Fruit fly (Drosophila melanogaster) whole organism, adult: ENCODE data around the gene Btk.

ENCODE experiments used
- CG11617 ChIP-seq: fragments of 200-800 bp; sonication (Bioruptor generic); optimal IDR thresholded peaks from 2 replicates; lab custom pipeline; 2017; ENCODE audit warnings: mild to moderate bottlenecking, missing biosample characterization, missing genetic modification reagents, missing genetic modification characterization
- CG12768 ChIP-seq: fragments of 200-800 bp; sonication (Bioruptor generic); optimal IDR thresholded peaks from 2 replicates; lab custom pipeline; 2017; ENCODE audit warnings: missing biosample characterization, missing genetic modification characterization, mild to moderate bottlenecking, moderate library complexity, missing genetic modification reagents
- CG14711 ChIP-seq: fragments of 200-800 bp; sonication (Bioruptor generic); optimal IDR thresholded peaks from 2 replicates; lab custom pipeline; 2018; ENCODE audit warnings: missing biosample characterization, mild to moderate bottlenecking, missing genetic modification characterization, moderate library complexity
- CG1620 ChIP-seq: fragments of 200-800 bp; sonication (Bioruptor generic); optimal IDR thresholded peaks from 2 replicates; lab custom pipeline; 2016; ENCODE audit warnings: missing biosample characterization, missing genetic modification characterization
- CG33017 ChIP-seq: fragments of 200-800 bp; sonication (Bioruptor generic); optimal IDR thresholded peaks from 2 replicates; lab custom pipeline; 2018; ENCODE audit warnings: missing biosample characterization, mild to moderate bottlenecking, missing genetic modification characterization, moderate library complexity
- CG5204 ChIP-seq: fragments of 200-800 bp; sonication (Bioruptor generic); optimal IDR thresholded peaks from 2 replicates; lab custom pipeline; 2016; ENCODE audit warnings: missing biosample characterization, missing genetic modification characterization
- CG7045 ChIP-seq: fragments of 200-800 bp; sonication (Bioruptor generic); optimal IDR thresholded peaks from 2 replicates; lab custom pipeline; 2017; ENCODE audit warnings: missing biosample characterization, mild to moderate bottlenecking, missing genetic modification characterization
- CG7101 ChIP-seq: fragments of 200-800 bp; sonication (Bioruptor generic); optimal IDR thresholded peaks from 2 replicates; lab custom pipeline; 2018; ENCODE audit warnings: missing biosample characterization, mild to moderate bottlenecking, missing genetic modification characterization, moderate library complexity
- Clk ChIP-seq: fragments of 200-800 bp; sonication (Bioruptor generic); optimal IDR thresholded peaks from 2 replicates; lab custom pipeline; 2017; ENCODE audit warnings: missing biosample characterization, missing genetic modification characterization
- Crg-1 ChIP-seq: fragments of 200-800 bp; sonication (Bioruptor generic); optimal IDR thresholded peaks from 2 replicates; lab custom pipeline; 2016; ENCODE audit warnings: missing biosample characterization, missing genetic modification characterization
- Hr96 ChIP-seq: fragments of 200-800 bp; sonication (Bioruptor generic); optimal IDR thresholded peaks from 2 replicates; lab custom pipeline; 2016; ENCODE audit warnings: missing biosample characterization, missing genetic modification characterization
- Mnt ChIP-seq: fragments of 200-800 bp; sonication (Bioruptor generic); optimal IDR thresholded peaks from 2 replicates; lab custom pipeline; 2016; ENCODE audit warnings: missing biosample characterization, mild to moderate bottlenecking, missing genetic modification characterization
- bab1 ChIP-seq: fragments of 200-800 bp; sonication (Bioruptor generic); optimal IDR thresholded peaks from 3 replicates; lab custom pipeline; 2019; ENCODE audit warnings: missing biosample characterization, mild to moderate bottlenecking, missing genetic modification characterization, moderate library complexity
- cic ChIP-seq: fragments of 200-800 bp; sonication (Bioruptor generic); optimal IDR thresholded peaks from 2 replicates; lab custom pipeline; 2017; ENCODE audit warnings: missing biosample characterization, mild to moderate bottlenecking, missing genetic modification characterization, moderate library complexity
- cnc ChIP-seq, 2 experiments: fragments of >200 bp; optimal IDR thresholded peaks; 2 replicates each; lab custom pipeline; 2017
- kay ChIP-seq: fragments of 200-800 bp; sonication (Bioruptor generic); peaks from one replicate; lab custom pipeline; 2016; ENCODE audit warnings: missing biosample characterization, missing genetic modification characterization, borderline replicate concordance
- ovo ChIP-seq: fragments of 200-800 bp; sonication (Bioruptor generic); optimal IDR thresholded peaks from 2 replicates; lab custom pipeline; 2016; ENCODE audit warnings: missing biosample characterization, missing genetic modification characterization
- pad ChIP-seq: fragments of 200-800 bp; sonication (Bioruptor generic); optimal IDR thresholded peaks from 3 replicates; lab custom pipeline; 2017; ENCODE audit warnings: missing biosample characterization, missing genetic modification characterization, mild to moderate bottlenecking, moderate library complexity, missing genetic modification reagents
- tj ChIP-seq: fragments of 200-800 bp; sonication (Bioruptor generic); optimal IDR thresholded peaks from 3 replicates; lab custom pipeline; 2017; ENCODE audit warnings: missing biosample characterization, mild to moderate bottlenecking, missing genetic modification characterization, moderate library complexity
- toe ChIP-seq: fragments of 200-800 bp; sonication (Bioruptor generic); optimal IDR thresholded peaks from 2 replicates; lab custom pipeline; 2016; ENCODE audit warnings: missing biosample characterization, missing genetic modification characterization

The Btk gene

DNA sequence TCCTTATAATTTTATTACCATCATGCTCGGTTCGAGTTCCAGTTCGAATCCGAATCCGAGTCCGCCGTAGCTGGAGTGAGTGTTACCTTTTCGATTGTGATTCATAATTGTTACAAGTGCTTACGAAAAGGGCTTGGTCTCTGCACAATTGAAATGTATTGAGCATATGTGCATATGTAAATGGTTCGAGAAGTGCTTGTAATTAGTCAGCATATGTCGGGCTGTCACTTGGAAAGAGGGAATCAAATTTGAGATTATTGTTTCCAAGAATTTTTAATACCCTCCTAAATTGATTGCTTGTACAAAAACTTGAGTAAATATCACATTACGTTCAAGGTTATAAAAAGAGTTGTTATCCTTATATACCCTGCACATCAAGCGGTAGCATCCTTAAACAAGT lies 7.4 kb downstream of the Btk start:
- no peak for TF ChIP-seq pad
- TF ChIP-seq Hr96 (GFP tag; lab: Kevin White, UChicago), result no peak
- no peak for TF ChIP-seq Crg-1 (GFP tag; lab: Kevin White, UChicago)
- TF ChIP-seq CG7101 (tag; lab: Kevin White, UChicago), result no peak
- no peak for TF ChIP-seq cnc (optimal IDR thresholded peaks at IDR 0.05; lab: Kevin White, UChicago)
- TF ChIP-seq kay (GFP tag; lab: Kevin White, UChicago), result no peak
- no peak for TF ChIP-seq Clk (GFP tag; lab: Kevin White, UChicago)
- no peak for TF ChIP-seq CG14711
- TF ChIP-seq Mnt, result no peak
- no peak for TF ChIP-seq CG12768 (GFP tag; lab: Kevin White, UChicago)
- no peak for TF ChIP-seq CG33017
- no peak for TF ChIP-seq cic (GFP tag; lab: Kevin White, UChicago)
- no peak for TF ChIP-seq CG11617 (GFP tag; lab: Kevin White, UChicago)
- no peak for TF ChIP-seq toe (GFP tag; lab: Kevin White, UChicago)

- TF ChIP-seq bab1 (GFP tag; lab: Kevin White, UChicago) (peak; percentile 27), cic (GFP tag; lab: Kevin White, UChicago) (no peak), kay (GFP tag; lab: Kevin White, UChicago) (peak; percentile 59), CG33017 (no peak), CG7101 (tag; lab: Kevin White, UChicago) (peak; percentile 3), Hr96 (GFP tag; lab: Kevin White, UChicago) (no peak), ovo (GFP tag; lab: Kevin White, UChicago) (no peak), CG14711 (no peak), pad (no peak), toe (GFP tag; lab: Kevin White, UChicago) (no peak), cnc (optimal IDR thresholded peaks at IDR 0.05; lab: Kevin White, UChicago) (no peak)
Measured at dm6 chr2L:8292159-8292887, 8.6 kb downstream of the Btk start.

DNA sequence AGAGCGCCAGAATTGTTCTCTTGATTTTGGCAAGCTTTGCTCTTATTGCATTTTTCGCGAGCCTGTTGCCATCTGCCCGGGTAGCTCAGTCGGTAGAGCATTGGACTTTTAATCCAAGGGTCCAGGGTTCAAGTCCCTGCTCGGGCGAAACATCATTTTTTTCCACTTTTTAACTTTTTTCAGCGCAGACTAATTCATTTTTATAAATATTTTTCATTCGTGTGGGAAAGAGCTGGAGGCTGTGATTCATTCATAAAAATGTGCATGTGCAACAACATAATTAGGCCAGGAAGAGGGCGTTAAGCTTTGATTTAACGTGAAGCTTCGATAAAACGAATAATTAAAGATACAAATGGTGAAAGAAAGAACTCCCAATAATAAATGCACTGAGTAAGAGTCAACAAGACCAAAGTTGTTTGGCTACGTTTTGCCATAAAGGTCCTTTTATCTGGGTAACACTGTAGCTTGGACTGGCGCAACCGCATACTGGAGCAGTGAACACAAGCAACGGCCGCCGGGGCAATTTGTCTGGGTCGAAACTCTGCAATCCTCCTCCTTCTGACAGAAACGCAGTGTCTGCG lies 10.1 kb downstream of the Btk start:
- TF ChIP-seq cic (GFP tag; lab: Kevin White, UChicago), result no peak
- TF ChIP-seq toe (GFP tag; lab: Kevin White, UChicago), result no peak
- no peak for TF ChIP-seq CG33017
- TF ChIP-seq Crg-1 (GFP tag; lab: Kevin White, UChicago), result no peak
- TF ChIP-seq pad, result no peak
- TF ChIP-seq CG7045 (GFP tag; lab: Kevin White, UChicago), result peak; percentile 3
- no peak for TF ChIP-seq CG11617 (GFP tag; lab: Kevin White, UChicago)
- no peak for TF ChIP-seq CG5204 (GFP tag; lab: Kevin White, UChicago)
- peak; percentile 65 for TF ChIP-seq kay (GFP tag; lab: Kevin White, UChicago)
- TF ChIP-seq CG12768 (GFP tag; lab: Kevin White, UChicago), result no peak

dm6 chr2L:8290092-8290424 lies 10.8 kb downstream of the Btk start:
- TF ChIP-seq CG12768 (GFP tag; lab: Kevin White, UChicago), result no peak

- no peak for TF ChIP-seq Hr96 (GFP tag; lab: Kevin White, UChicago)
- no peak for TF ChIP-seq Crg-1 (GFP tag; lab: Kevin White, UChicago)
- TF ChIP-seq CG7045 (GFP tag; lab: Kevin White, UChicago), result no peak
Measured at dm6 chr2L:8289352-8290091, 11.4 kb downstream of the Btk start.

- TF ChIP-seq Hr96 (GFP tag; lab: Kevin White, UChicago) (no peak), cnc (optimal IDR thresholded peaks at IDR 0.05; lab: Kevin White, UChicago) (no peak), CG7101 (tag; lab: Kevin White, UChicago) (no peak), kay (GFP tag; lab: Kevin White, UChicago) (no peak), Mnt (no peak), pad (no peak), bab1 (GFP tag; lab: Kevin White, UChicago) (no peak), CG7045 (GFP tag; lab: Kevin White, UChicago) (no peak), CG33017 (no peak), toe (GFP tag; lab: Kevin White, UChicago) (no peak), Crg-1 (GFP tag; lab: Kevin White, UChicago) (no peak), CG11617 (GFP tag; lab: Kevin White, UChicago) (no peak)
Measured at dm6 chr2L:8288087-8288486, 12.8 kb downstream of the Btk start.

- no peak for TF ChIP-seq CG7101 (tag; lab: Kevin White, UChicago)
- no peak for TF ChIP-seq Crg-1 (GFP tag; lab: Kevin White, UChicago)
- no peak for TF ChIP-seq bab1 (GFP tag; lab: Kevin White, UChicago)
- TF ChIP-seq CG12768 (GFP tag; lab: Kevin White, UChicago), result no peak
- no peak for TF ChIP-seq CG33017
- TF ChIP-seq toe (GFP tag; lab: Kevin White, UChicago), result no peak
- no peak for TF ChIP-seq CG5204 (GFP tag; lab: Kevin White, UChicago)
- no peak for TF ChIP-seq pad
- no peak for TF ChIP-seq CG14711
- no peak for TF ChIP-seq Hr96 (GFP tag; lab: Kevin White, UChicago)
- TF ChIP-seq CG1620 (GFP tag; lab: Kevin White, UChicago), result no peak
- TF ChIP-seq CG7045 (GFP tag; lab: Kevin White, UChicago), result no peak
- no peak for TF ChIP-seq kay (GFP tag; lab: Kevin White, UChicago)
- no peak for TF ChIP-seq ovo (GFP tag; lab: Kevin White, UChicago)
- no peak for TF ChIP-seq cnc (optimal IDR thresholded peaks at IDR 0.05; lab: Kevin White, UChicago)
- no peak for TF ChIP-seq tj (GFP tag; lab: Kevin White, UChicago)
Measured at dm6 chr2L:8286595-8286994, 14.3 kb downstream of the Btk start.
